Fruit fly (Drosophila melanogaster) whole organism, adult: ENCODE measurements around the gene Grip84.

Experiments used
- CG33017 ChIP-seq: fragments of 200-800 bp; sonication (Bioruptor generic); optimal IDR thresholded peaks from 2 replicates; lab custom pipeline; 2018; ENCODE audit warnings: missing biosample characterization, mild to moderate bottlenecking, missing genetic modification characterization, moderate library complexity
- CG5204 ChIP-seq: fragments of 200-800 bp; sonication (Bioruptor generic); optimal IDR thresholded peaks from 2 replicates; lab custom pipeline; 2016; ENCODE audit warnings: missing biosample characterization, missing genetic modification characterization
- CG7045 ChIP-seq: fragments of 200-800 bp; sonication (Bioruptor generic); optimal IDR thresholded peaks from 2 replicates; lab custom pipeline; 2017; ENCODE audit warnings: missing biosample characterization, mild to moderate bottlenecking, missing genetic modification characterization
- CG7101 ChIP-seq: fragments of 200-800 bp; sonication (Bioruptor generic); optimal IDR thresholded peaks from 2 replicates; lab custom pipeline; 2018; ENCODE audit warnings: missing biosample characterization, mild to moderate bottlenecking, missing genetic modification characterization, moderate library complexity
- Mnt ChIP-seq: fragments of 200-800 bp; sonication (Bioruptor generic); optimal IDR thresholded peaks from 2 replicates; lab custom pipeline; 2016; ENCODE audit warnings: missing biosample characterization, mild to moderate bottlenecking, missing genetic modification characterization
- bab1 ChIP-seq: fragments of 200-800 bp; sonication (Bioruptor generic); optimal IDR thresholded peaks from 3 replicates; lab custom pipeline; 2019; ENCODE audit warnings: missing biosample characterization, mild to moderate bottlenecking, missing genetic modification characterization, moderate library complexity
- cic ChIP-seq: fragments of 200-800 bp; sonication (Bioruptor generic); optimal IDR thresholded peaks from 2 replicates; lab custom pipeline; 2017; ENCODE audit warnings: missing biosample characterization, mild to moderate bottlenecking, missing genetic modification characterization, moderate library complexity
- kay ChIP-seq: fragments of 200-800 bp; sonication (Bioruptor generic); peaks from one replicate; lab custom pipeline; 2016; ENCODE audit warnings: missing biosample characterization, missing genetic modification characterization, borderline replicate concordance
- pad ChIP-seq: fragments of 200-800 bp; sonication (Bioruptor generic); optimal IDR thresholded peaks from 3 replicates; lab custom pipeline; 2017; ENCODE audit warnings: missing biosample characterization, missing genetic modification characterization, mild to moderate bottlenecking, moderate library complexity, missing genetic modification reagents
- toe ChIP-seq: fragments of 200-800 bp; sonication (Bioruptor generic); optimal IDR thresholded peaks from 2 replicates; lab custom pipeline; 2016; ENCODE audit warnings: missing biosample characterization, missing genetic modification characterization

dm6 chrX:19611226-19611625 is 45.7 kb upstream of the Grip84 start, which contains the start of the genes Shawn and Tyler:
- TF ChIP-seq CG7045 (GFP tag; lab: Kevin White, UChicago) (no peak), toe (no peak), CG7101 (tag; lab: Kevin White, UChicago) (no peak), pad (GFP tag; lab: Kevin White, UChicago) (no peak), cic (GFP tag; lab: Kevin White, UChicago) (no peak), kay (GFP tag; lab: Kevin White, UChicago) (no peak), CG5204 (GFP tag; lab: Kevin White, UChicago) (no peak), bab1 (GFP tag; lab: Kevin White, UChicago) (no peak), CG33017 (no peak), Mnt (GFP tag; lab: Kevin White, UChicago) (no peak)
